Worm (Caenorhabditis elegans): Measurements from ENCODE around the gene T05E12.9.

T05E12.9 gene

DNA sequence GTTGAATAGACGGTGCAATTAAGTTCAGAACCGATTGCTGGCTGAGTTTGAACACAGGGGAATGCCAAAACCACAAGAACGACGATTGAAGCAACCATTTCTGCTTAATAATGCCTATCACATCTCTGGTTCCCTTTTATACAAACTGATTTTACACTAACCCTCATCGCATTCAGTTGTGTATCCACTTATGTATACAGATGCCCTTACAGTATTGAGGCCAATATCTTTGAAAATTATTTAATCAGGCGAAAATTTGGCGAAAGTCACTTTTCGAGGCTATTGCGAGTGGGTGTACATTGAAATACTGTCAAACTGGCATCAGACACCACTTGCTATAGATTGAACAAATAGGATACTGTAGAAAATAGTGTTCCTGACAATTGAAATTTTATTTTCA lies 16.1 kb upstream of the T05E12.9 start, which contains the start of the genes ZK218.3 and ZK218.4:
TSS of gene ZK218.3 (minus strand) at position 101 of the 400 bp plus-strand sequence.
TSS of gene ZK218.4 (plus strand) at position 186 of the 400 bp plus-strand sequence.
- TF ChIP-seq snpc-4 (tag; optimal IDR thresholded peaks at IDR 0.05) (no peak), nhr-237 (tag; optimal IDR thresholded peaks at IDR 0.05) (no peak), ztf-11 (tag; optimal IDR thresholded peaks at IDR 0.05) (no peak), lsy-2 (tag; optimal IDR thresholded peaks at IDR 0.05) (no peak), Y55F3AM.14 (GFP tag; optimal IDR thresholded peaks at IDR 0.05) (no peak), sem-4 (tag; optimal IDR thresholded peaks at IDR 0.05) (no peak), unc-62 (GFP tag; optimal IDR thresholded peaks at IDR 0.05) (no peak), ZK546.5 (tag; optimal IDR thresholded peaks at IDR 0.05) (no peak), nhr-25 (tag; optimal IDR thresholded peaks at IDR 0.05) (no peak), ceh-82 (tag; optimal IDR thresholded peaks at IDR 0.05) (no peak), R02D3.7 (tag; optimal IDR thresholded peaks at IDR 0.05) (no peak), dmd-4 (tag; optimal IDR thresholded peaks at IDR 0.05) (no peak), nhr-6 (tag; optimal IDR thresholded peaks at IDR 0.05) (no peak), sma-9 (GFP tag; optimal IDR thresholded peaks at IDR 0.05) (no peak), sma-9 (tag; optimal IDR thresholded peaks at IDR 0.05) (no peak), sma-3 (GFP tag; optimal IDR thresholded peaks at IDR 0.05) (no peak), mab-5 (tag; optimal IDR thresholded peaks at IDR 0.05) (no peak)

DNA sequence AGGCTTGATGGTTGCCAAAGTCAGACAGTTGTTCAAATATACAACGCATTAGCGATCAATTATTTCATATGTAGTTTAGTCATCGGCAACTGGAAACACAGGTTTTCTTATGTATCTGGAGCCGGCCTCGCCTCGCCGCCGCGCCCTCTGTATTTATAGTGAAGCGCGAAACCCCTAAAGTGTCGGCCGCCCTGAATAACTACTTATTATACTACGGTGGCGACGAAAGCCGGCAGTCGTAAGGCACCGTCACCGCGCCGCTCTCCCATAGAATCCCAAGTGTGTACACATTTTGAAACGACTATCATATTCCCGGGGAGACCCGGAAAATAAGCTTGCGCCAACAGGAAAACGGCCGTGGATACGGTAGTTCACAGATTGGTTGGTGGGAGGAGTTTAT lies 11.9 kb upstream of the T05E12.9 start:
- TF ChIP-seq mab-5 (tag; optimal IDR thresholded peaks at IDR 0.05) (no peak), Y55F3AM.14 (GFP tag; optimal IDR thresholded peaks at IDR 0.05) (no peak), ztf-1 (GFP tag; conservative IDR thresholded peaks at IDR 0.05) (no peak), nhr-6 (tag; optimal IDR thresholded peaks at IDR 0.05) (no peak), mbf-1 (tag; optimal IDR thresholded peaks at IDR 0.05) (no peak), sma-9 (GFP tag; optimal IDR thresholded peaks at IDR 0.05) (no peak), sma-9 (tag; optimal IDR thresholded peaks at IDR 0.05) (no peak), F13H6.1 (tag; optimal IDR thresholded peaks at IDR 0.05) (no peak), gmeb-1 (tag; optimal IDR thresholded peaks at IDR 0.05) (no peak), elt-3 (tag; optimal IDR thresholded peaks at IDR 0.05) (no peak), ama-1 (optimal IDR thresholded peaks at IDR 0.05) (no peak), nhr-25 (tag; optimal IDR thresholded peaks at IDR 0.05) (no peak)

DNA sequence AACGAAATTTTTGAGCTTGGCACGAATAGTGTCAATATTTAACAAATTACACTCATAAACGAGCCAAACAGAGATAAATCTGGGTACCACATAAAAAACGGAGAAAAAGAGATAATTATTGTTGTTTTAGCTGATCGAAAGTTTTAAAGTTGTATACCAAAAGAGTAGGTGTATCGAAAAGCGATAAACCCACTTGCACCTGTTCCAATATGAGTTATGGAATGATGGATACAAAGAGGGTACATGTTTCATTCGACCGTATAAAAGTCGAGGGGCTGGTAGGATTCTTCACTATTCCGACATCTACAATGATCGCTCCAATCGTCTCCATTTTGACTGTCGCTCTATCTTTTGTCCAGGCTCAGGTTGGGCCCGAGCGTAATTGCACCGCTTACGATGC lies 9.6 kb upstream of the T05E12.9 start, which contains the start of gene ZK218.1:
TSS of gene ZK218.1 (plus strand) at position 301 of the 400 bp plus-strand sequence.
- TF ChIP-seq nhr-11 (tag; optimal IDR thresholded peaks at IDR 0.05) (no peak), F13H6.1 (tag; optimal IDR thresholded peaks at IDR 0.05) (no peak), egl-27 (tag; optimal IDR thresholded peaks at IDR 0.05) (no peak), unc-62 (GFP tag; optimal IDR thresholded peaks at IDR 0.05) (no peak), nhr-237 (tag; optimal IDR thresholded peaks at IDR 0.05) (no peak), elt-1 (tag; optimal IDR thresholded peaks at IDR 0.05) (no peak), nhr-23 (tag; optimal IDR thresholded peaks at IDR 0.05) (no peak), lin-13 (GFP tag; optimal IDR thresholded peaks at IDR 0.05) (no peak), unc-55 (GFP tag; optimal IDR thresholded peaks at IDR 0.05) (no peak), nhr-77 (tag; optimal IDR thresholded peaks at IDR 0.05) (no peak)

DNA sequence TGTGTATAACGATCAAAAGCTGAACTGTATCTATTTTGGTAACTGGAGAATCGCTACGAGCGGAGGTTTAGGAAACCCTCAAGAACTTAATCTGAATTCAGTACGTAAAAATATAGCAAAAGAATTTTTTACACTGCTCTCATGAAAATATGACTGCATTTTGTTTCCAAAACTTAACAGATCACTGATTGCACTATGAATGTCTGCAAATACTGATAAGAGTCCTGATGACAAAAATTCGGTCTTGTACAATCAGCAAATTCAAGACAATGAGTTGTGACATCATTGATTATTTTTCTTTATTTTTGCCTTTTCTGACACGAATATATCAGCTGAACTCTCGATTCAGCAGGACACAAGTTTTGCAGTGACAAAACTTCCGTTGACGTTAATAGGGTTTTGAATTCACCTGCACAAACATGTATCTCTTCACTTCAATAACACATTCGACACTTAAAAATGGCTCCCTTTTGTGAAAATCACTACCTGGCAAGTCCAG lies 7.4 kb upstream of the T05E12.9 start, which contains the start of gene srh-237:
TSS of gene srh-237 (plus strand) at position 449 of the 499 bp plus-strand sequence.
- TF ChIP-seq fos-1 (tag; optimal IDR thresholded peaks at IDR 0.05) (peak; percentile 68), Y55F3AM.14 (GFP tag; optimal IDR thresholded peaks at IDR 0.05) (no peak)

ce11 chrV:17089342-17089741 lies 6.7 kb upstream of the T05E12.9 start, which contains the start of gene T05E12.6:
TSS of gene T05E12.6 (minus strand) at chrV:17089442.
- TF ChIP-seq nhr-10 (tag; optimal IDR thresholded peaks at IDR 0.05) (no peak), nhr-11 (tag; optimal IDR thresholded peaks at IDR 0.05) (no peak), gmeb-1 (tag; optimal IDR thresholded peaks at IDR 0.05) (no peak), ceh-82 (tag; optimal IDR thresholded peaks at IDR 0.05) (no peak), elt-1 (tag; optimal IDR thresholded peaks at IDR 0.05) (no peak), F13H6.1 (tag; optimal IDR thresholded peaks at IDR 0.05) (no peak), lin-13 (GFP tag; optimal IDR thresholded peaks at IDR 0.05) (no peak), nhr-21 (tag; optimal IDR thresholded peaks at IDR 0.05) (no peak), nhr-77 (tag; optimal IDR thresholded peaks at IDR 0.05) (no peak), nhr-25 (tag; optimal IDR thresholded peaks at IDR 0.05) (no peak), mbf-1 (tag; optimal IDR thresholded peaks at IDR 0.05) (no peak), elt-3 (tag; optimal IDR thresholded peaks at IDR 0.05) (no peak), nhr-237 (tag; optimal IDR thresholded peaks at IDR 0.05) (no peak), peb-1 (tag; optimal IDR thresholded peaks at IDR 0.05) (no peak)
